Worm (Caenorhabditis elegans) whole organism, midembryonic: Measurements from ENCODE around the gene sru-16.
"Not testable (repeated sequence)": the region's sequence is repeated elsewhere in the genome, so short reads cannot be mapped to it uniquely, and the experiment has no call there.

Source experiments
- T22C8.4 ChIP-seq: fragments of 200-800 bp; sonication (Bioruptor generic); IDR thresholded peaks from 2 replicates; pipeline ENCODE4 v1.3.6; 2022; ENCODE audit warnings: missing genetic modification characterization, missing compliant biosample characterization
- cog-1 ChIP-seq: sonication (generic microtip); optimal IDR thresholded peaks from 2 replicates; lab custom pipeline; 2016; ENCODE audit warnings: missing genetic modification characterization, missing compliant biosample characterization
- flt-1 ChIP-seq: fragments of 200-800 bp; sonication (Bioruptor generic); IDR thresholded peaks from 2 replicates; pipeline ENCODE4 v1.3.6; 2022; ENCODE audit warnings: missing genetic modification characterization, missing compliant biosample characterization
- klf-2 ChIP-seq: fragments of 200-800 bp; sonication (Bioruptor generic); conservative IDR thresholded peaks from 2 replicates; pipeline ENCODE4 v1.3.6; 2022; ENCODE audit warnings: missing genetic modification reagents, missing genetic modification characterization, missing compliant biosample characterization
- med-1 ChIP-seq: sonication (generic microtip); optimal IDR thresholded peaks from 2 replicates; lab custom pipeline; 2017; ENCODE audit warnings: missing genetic modification characterization, mild to moderate bottlenecking, missing compliant biosample characterization, antibody characterized with exemption, missing genetic modification reagents; ENCODE audit not compliant: insufficient read depth
- ref-1 ChIP-seq: fragments of 200-800 bp; sonication (Bioruptor generic); conservative IDR thresholded peaks from 2 replicates; pipeline ENCODE4 v1.3.6; 2022; ENCODE audit warnings: missing genetic modification reagents, missing genetic modification characterization, missing compliant biosample characterization
- tab-1 ChIP-seq: fragments of 200-800 bp; sonication (Bioruptor generic); IDR thresholded peaks from 2 replicates; pipeline ENCODE4 v1.3.6; 2022; ENCODE audit warnings: missing genetic modification characterization, missing compliant biosample characterization
- ztf-23 ChIP-seq: fragments of 200-800 bp; sonication (Bioruptor generic); IDR thresholded peaks from 2 replicates; pipeline ENCODE4 v1.3.6; 2022; ENCODE audit warnings: missing genetic modification reagents, missing genetic modification characterization, missing compliant biosample characterization
- ztf-29 ChIP-seq: fragments of 200-800 bp; sonication (Bioruptor generic); IDR thresholded peaks from 2 replicates; pipeline ENCODE4 v1.3.6; 2022; ENCODE audit warnings: missing genetic modification reagents, missing genetic modification characterization, missing compliant biosample characterization

sru-16 gene

ce11 chrIV:13578953-13579352, at the start of gene sru-16:
TSS of gene sru-16 (plus strand) at chrIV:13579253.
- not testable (repeated sequence) for TF ChIP-seq cog-1 (tag; lab: Kevin White, UChicago); ztf-23 (GFP tag; lab: Robert Waterston, UW); med-1 (GFP tag; lab: Kevin White, UChicago)

- no peak for TF ChIP-seq ztf-29 (GFP tag; lab: Robert Waterston, UW)
- no peak for TF ChIP-seq flt-1 (GFP tag; lab: Robert Waterston, UW)
- no peak for TF ChIP-seq med-1 (GFP tag; lab: Kevin White, UChicago)
Observed at ce11 chrIV:13538901-13539300, 40.2 kb upstream of the sru-16 start.

ce11 chrIV:13540165-13540564, 38.9 kb upstream of the sru-16 start, which contains the start of gene rsd-2:
TSS of gene rsd-2 (minus strand) at chrIV:13540265.
- no peak for TF ChIP-seq ztf-29 (GFP tag; lab: Robert Waterston, UW)

ce11 chrIV:13548188-13548587, 30.9 kb upstream of the sru-16 start, which contains the start of gene F52G2.3:
TSS of gene F52G2.3 (minus strand) at chrIV:13548230.
- TF ChIP-seq klf-2, result no peak
- TF ChIP-seq med-1 (GFP tag; lab: Kevin White, UChicago), result no peak
- no peak for TF ChIP-seq flt-1 (GFP tag; lab: Robert Waterston, UW)

- TF ChIP-seq med-1 (GFP tag; lab: Kevin White, UChicago) (no peak), ref-1 (GFP tag; lab: Robert Waterston, UW) (no peak), cog-1 (tag; lab: Kevin White, UChicago) (no peak), klf-2 (no peak), ztf-23 (GFP tag; lab: Robert Waterston, UW) (no peak), tab-1 (no peak), T22C8.4 (GFP tag; lab: Robert Waterston, UW) (no peak), flt-1 (GFP tag; lab: Robert Waterston, UW) (no peak), ztf-29 (GFP tag; lab: Robert Waterston, UW) (no peak)
Observed at ce11 chrIV:13549350-13549749, 29.7 kb upstream of the sru-16 start.

- TF ChIP-seq ztf-29 (GFP tag; lab: Robert Waterston, UW) (no peak), ztf-23 (GFP tag; lab: Robert Waterston, UW) (no peak), tab-1 (no peak), ref-1 (GFP tag; lab: Robert Waterston, UW) (no peak), med-1 (GFP tag; lab: Kevin White, UChicago) (no peak), flt-1 (GFP tag; lab: Robert Waterston, UW) (no peak), klf-2 (no peak), T22C8.4 (GFP tag; lab: Robert Waterston, UW) (no peak), cog-1 (tag; lab: Kevin White, UChicago) (no peak)
Observed at ce11 chrIV:13554350-13554749, 24.7 kb upstream of the sru-16 start.

- TF ChIP-seq ztf-29 (GFP tag; lab: Robert Waterston, UW) (no peak), flt-1 (GFP tag; lab: Robert Waterston, UW) (no peak), tab-1 (no peak), T22C8.4 (GFP tag; lab: Robert Waterston, UW) (no peak), med-1 (GFP tag; lab: Kevin White, UChicago) (no peak), cog-1 (tag; lab: Kevin White, UChicago) (no peak), ztf-23 (GFP tag; lab: Robert Waterston, UW) (no peak), ref-1 (GFP tag; lab: Robert Waterston, UW) (no peak), klf-2 (no peak)
Observed at ce11 chrIV:13555508-13555907, 23.5 kb upstream of the sru-16 start.

- TF ChIP-seq ref-1 (GFP tag; lab: Robert Waterston, UW) (no peak), tab-1 (no peak), ztf-23 (GFP tag; lab: Robert Waterston, UW) (no peak), T22C8.4 (GFP tag; lab: Robert Waterston, UW) (no peak), klf-2 (no peak), flt-1 (GFP tag; lab: Robert Waterston, UW) (no peak), cog-1 (tag; lab: Kevin White, UChicago) (no peak), ztf-29 (GFP tag; lab: Robert Waterston, UW) (no peak), med-1 (GFP tag; lab: Kevin White, UChicago) (no peak)
Observed at ce11 chrIV:13557393-13557792, 21.7 kb upstream of the sru-16 start.

ce11 chrIV:13559020-13559419, 20.0 kb upstream of the sru-16 start:
- no peak for TF ChIP-seq ztf-23 (GFP tag; lab: Robert Waterston, UW)
- no peak for TF ChIP-seq med-1 (GFP tag; lab: Kevin White, UChicago)
- TF ChIP-seq T22C8.4 (GFP tag; lab: Robert Waterston, UW), result no peak
- no peak for TF ChIP-seq ref-1 (GFP tag; lab: Robert Waterston, UW)

ce11 chrIV:13561629-13562028, 17.4 kb upstream of the sru-16 start, which contains the start of the genes Y45F10B.13 and qui-1:
TSS of gene Y45F10B.13 (minus strand) at chrIV:13561729.
TSS of gene qui-1 (plus strand) at chrIV:13561861.
- no peak for TF ChIP-seq ztf-23 (GFP tag; lab: Robert Waterston, UW)
- TF ChIP-seq cog-1 (tag; lab: Kevin White, UChicago), result no peak
- no peak for TF ChIP-seq klf-2
- TF ChIP-seq ref-1 (GFP tag; lab: Robert Waterston, UW), result no peak
- TF ChIP-seq med-1 (GFP tag; lab: Kevin White, UChicago), result no peak
- TF ChIP-seq tab-1, result no peak
- TF ChIP-seq T22C8.4 (GFP tag; lab: Robert Waterston, UW), result no peak
- TF ChIP-seq ztf-29 (GFP tag; lab: Robert Waterston, UW), result no peak
- TF ChIP-seq flt-1 (GFP tag; lab: Robert Waterston, UW), result no peak
